Fruit fly (Drosophila melanogaster): ENCODE results near the gene CG42699.

dm6 chrX:5724151-5724699 lies 40.1 kb upstream of the CG42699 start:
- no peak for TF ChIP-seq CTCF (optimal IDR thresholded peaks at IDR 0.05)
- no peak for TF ChIP-seq CG8478 (optimal IDR thresholded peaks at IDR 0.05)
